Worm (Caenorhabditis elegans) whole organism, early embryonic: ENCODE measurements around the gene C43H6.6.
A peak's percentile ranks its signal among the peaks of the same experiment; 100 is the strongest.

Experiments used
- B0310.2 ChIP-seq: sonication (generic microtip); optimal IDR thresholded peaks from 2 replicates; lab custom pipeline; 2016; ENCODE audit warnings: mild to moderate bottlenecking, missing genetic modification characterization, missing compliant biosample characterization
- F13C5.2 ChIP-seq: sonication (generic microtip); optimal IDR thresholded peaks from 2 replicates; lab custom pipeline; 2017; ENCODE audit warnings: mild to moderate bottlenecking, missing genetic modification characterization, inconsistent platforms, missing compliant biosample characterization
- aly-1 ChIP-seq: sonication (generic microtip); optimal IDR thresholded peaks from 2 replicates; lab custom pipeline; 2016; ENCODE audit warnings: missing genetic modification characterization, missing compliant biosample characterization
- ama-1 ChIP-seq: fragments of 150-350 bp; optimal IDR thresholded peaks from 2 replicates; lab custom pipeline; 2014
- ceh-13 ChIP-seq: fragments of 200-800 bp; sonication (Bioruptor generic); optimal IDR thresholded peaks from 2 replicates; lab custom pipeline; 2018; ENCODE audit warnings: mild to moderate bottlenecking, missing genetic modification characterization, missing compliant biosample characterization
- ceh-36 ChIP-seq: sonication (generic microtip); optimal IDR thresholded peaks from 2 replicates; lab custom pipeline; 2016; ENCODE audit warnings: missing genetic modification characterization, inconsistent platforms, missing compliant biosample characterization
- ets-7 ChIP-seq: sonication (generic microtip); optimal IDR thresholded peaks from 2 replicates; lab custom pipeline; 2016; ENCODE audit warnings: missing genotype, missing genetic modification characterization, missing compliant biosample characterization
- flt-1 ChIP-seq: fragments of 200-800 bp; sonication (Bioruptor generic); IDR thresholded peaks from 2 replicates; pipeline ENCODE4 v1.3.6; 2022; ENCODE audit warnings: missing genetic modification characterization, missing compliant biosample characterization
- hmbx-1 ChIP-seq: sonication (generic microtip); optimal IDR thresholded peaks from 2 replicates; lab custom pipeline; 2016; ENCODE audit warnings: mild to moderate bottlenecking, missing genetic modification characterization, missing compliant biosample characterization
- hmg-4 ChIP-seq: fragments of 200-800 bp; sonication (Bioruptor generic); optimal IDR thresholded peaks from 2 replicates; lab custom pipeline; 2018; ENCODE audit warnings: mild to moderate bottlenecking, missing genetic modification characterization, missing compliant biosample characterization
- hnd-1 ChIP-seq: sonication (generic microtip); optimal IDR thresholded peaks from 2 replicates; lab custom pipeline; 2016; ENCODE audit warnings: missing genetic modification characterization, missing compliant biosample characterization
- pes-1 ChIP-seq: fragments of 200-800 bp; sonication (Bioruptor generic); IDR thresholded peaks from 2 replicates; pipeline ENCODE4 v1.3.6; 2022; ENCODE audit warnings: missing genetic modification reagents, missing genetic modification characterization, missing compliant biosample characterization
- scrt-1 ChIP-seq: fragments of 200-800 bp; sonication (Bioruptor generic); IDR thresholded peaks from 2 replicates; pipeline ENCODE4 v1.3.6; 2022; ENCODE audit warnings: missing genetic modification characterization, missing compliant biosample characterization
- sea-1 ChIP-seq: fragments of 200-800 bp; sonication (Bioruptor generic); conservative IDR thresholded peaks from 2 replicates; pipeline ENCODE4 v1.3.6; 2022; ENCODE audit warnings: missing genetic modification characterization, missing compliant biosample characterization
- tbx-11 ChIP-seq: fragments of 200-800 bp; sonication (Bioruptor generic); IDR thresholded peaks from 2 replicates; pipeline ENCODE4 v1.3.6; 2022; ENCODE audit warnings: missing genetic modification characterization, missing compliant biosample characterization
- tbx-37 ChIP-seq: fragments of 200-800 bp; sonication (Bioruptor generic); conservative IDR thresholded peaks from 2 replicates; pipeline ENCODE4 v1.3.6; 2022; ENCODE audit warnings: missing genetic modification reagents, missing genetic modification characterization, missing compliant biosample characterization
- tra-4 ChIP-seq: sonication (generic microtip); optimal IDR thresholded peaks from 2 replicates; lab custom pipeline; 2017; ENCODE audit warnings: missing genetic modification characterization, missing compliant biosample characterization

C43H6.6 gene

ce11 chrX:2413277-2413676 lies 18.2 kb downstream of the C43H6.6 start, which contains the start of gene hlh-15:
hlh-15 (minus strand) TSS chrX:2413377.
- TF ChIP-seq hmg-4 (no peak), hmbx-1 (tag; lab: Kevin White, UChicago) (no peak), F13C5.2 (tag; lab: Kevin White, UChicago) (no peak), ama-1 (no peak), B0310.2 (tag; lab: Kevin White, UChicago) (no peak), flt-1 (GFP tag; lab: Robert Waterston, UW) (no peak), hnd-1 (tag; lab: Kevin White, UChicago) (no peak), ets-7 (no peak), ceh-13 (no peak), sea-1 (GFP tag; lab: Robert Waterston, UW) (no peak), tbx-37 (no peak), aly-1 (tag; lab: Kevin White, UChicago) (no peak), tra-4 (no peak), scrt-1 (GFP tag; lab: Robert Waterston, UW) (no peak), ceh-36 (tag; lab: Kevin White, UChicago) (no peak), pes-1 (GFP tag; lab: Robert Waterston, UW) (no peak), tbx-11 (GFP tag; lab: Robert Waterston, UW) (no peak)

DNA sequence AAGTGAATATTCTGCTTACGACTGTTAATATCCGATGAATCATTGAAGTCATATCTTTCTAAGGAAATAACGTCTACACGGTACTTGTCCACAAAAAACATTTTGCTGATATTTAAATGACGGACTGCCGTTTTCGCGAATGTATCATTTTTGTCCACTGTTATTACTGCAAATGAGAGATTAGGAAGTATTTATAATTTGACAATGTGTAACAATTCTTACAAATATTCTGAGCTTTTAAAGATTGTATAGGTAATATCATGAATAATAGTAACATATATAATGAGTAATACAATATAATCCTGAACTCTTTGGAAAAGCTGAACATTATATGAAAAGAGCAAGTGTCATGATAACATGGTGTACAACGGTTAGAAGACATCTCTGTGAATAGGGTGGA lies 24.7 kb downstream of the C43H6.6 start, which contains the start of gene glr-7:
Gene glr-7 (minus strand): TSS at position 101 of the 400 bp plus-strand sequence.
- TF ChIP-seq aly-1 (tag; lab: Kevin White, UChicago) (no peak), ceh-13 (no peak), tra-4 (no peak)

DNA sequence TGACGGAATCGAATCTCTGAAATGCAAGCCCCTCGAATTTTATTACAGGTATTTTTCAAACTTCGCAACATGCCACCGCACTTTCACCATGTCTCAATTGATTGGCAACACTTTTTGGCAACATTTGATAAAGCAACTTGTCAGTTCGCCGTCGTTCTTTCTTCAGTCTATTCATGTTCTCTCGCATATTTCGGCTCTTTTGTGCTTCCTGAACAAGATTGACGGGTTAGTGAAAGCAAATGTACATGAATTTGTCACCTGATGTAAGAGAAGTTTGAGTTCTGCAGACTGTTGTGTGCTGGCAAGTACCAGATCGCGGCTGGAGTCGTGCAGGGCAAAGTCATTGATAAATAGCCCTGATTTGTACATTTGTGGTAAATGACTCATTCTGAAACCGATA lies 27.0 kb downstream of the C43H6.6 start:
- TF ChIP-seq hmbx-1 (tag; lab: Kevin White, UChicago) (no peak), tbx-37 (no peak)

DNA sequence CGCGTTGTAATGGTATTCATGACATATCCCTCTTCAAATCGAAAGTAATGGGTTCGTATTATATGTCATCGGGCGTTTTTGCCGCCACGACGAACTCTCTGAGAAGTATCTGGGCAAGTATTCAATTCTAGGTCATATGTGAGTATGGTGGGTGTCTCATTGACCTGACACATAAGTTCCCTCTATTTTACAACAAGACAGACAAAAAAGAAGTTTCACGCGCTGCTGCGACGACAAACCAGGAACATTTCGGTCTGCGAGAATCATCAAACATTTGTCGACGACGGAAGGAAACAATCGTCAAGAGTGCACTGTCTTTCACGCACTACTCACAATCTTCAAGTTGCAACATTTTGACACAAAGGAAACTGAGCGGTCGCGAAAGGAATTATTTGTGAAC lies 30.2 kb downstream of the C43H6.6 start:
- no peak for TF ChIP-seq ceh-13
- TF ChIP-seq pes-1 (GFP tag; lab: Robert Waterston, UW): no peak
- TF ChIP-seq hnd-1 (tag; lab: Kevin White, UChicago): no peak
- no peak for TF ChIP-seq B0310.2 (tag; lab: Kevin White, UChicago)
- no peak for TF ChIP-seq scrt-1 (GFP tag; lab: Robert Waterston, UW)
- no peak for TF ChIP-seq sea-1 (GFP tag; lab: Robert Waterston, UW)

- TF ChIP-seq scrt-1 (GFP tag; lab: Robert Waterston, UW) (no peak), ceh-13 (no peak), sea-1 (GFP tag; lab: Robert Waterston, UW) (no peak), ets-7 (no peak), aly-1 (tag; lab: Kevin White, UChicago) (no peak), hnd-1 (tag; lab: Kevin White, UChicago) (no peak), F13C5.2 (tag; lab: Kevin White, UChicago) (no peak), B0310.2 (tag; lab: Kevin White, UChicago) (no peak), ama-1 (no peak), flt-1 (GFP tag; lab: Robert Waterston, UW) (no peak), tbx-11 (GFP tag; lab: Robert Waterston, UW) (no peak), hmg-4 (no peak)
Measured at ce11 chrX:2426932-2427331, 31.8 kb downstream of the C43H6.6 start.

DNA sequence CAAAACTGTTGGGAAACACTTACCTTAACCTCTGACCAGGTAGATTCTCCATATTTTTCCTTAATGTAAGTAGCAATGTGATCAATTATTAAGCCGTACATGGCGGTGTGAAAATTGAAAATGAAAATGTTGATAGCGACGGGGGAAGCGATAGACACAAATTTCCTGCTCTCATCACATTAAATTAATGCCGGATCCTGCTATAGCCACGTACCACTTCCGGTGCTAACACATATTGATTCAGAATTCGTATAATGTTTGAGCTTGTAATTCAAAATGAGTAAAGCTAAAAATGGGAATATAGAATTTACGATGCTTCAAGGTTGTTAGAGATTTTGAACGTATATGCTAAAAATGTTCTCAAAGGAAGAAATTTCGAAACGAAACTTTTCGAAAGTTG lies 32.3 kb downstream of the C43H6.6 start, which contains the start of gene gcy-31:
Gene gcy-31 (minus strand): TSS at position 101 of the 400 bp plus-strand sequence.
- no peak for TF ChIP-seq ama-1
- TF ChIP-seq aly-1 (tag; lab: Kevin White, UChicago): no peak
- no peak for TF ChIP-seq tbx-11 (GFP tag; lab: Robert Waterston, UW)
- TF ChIP-seq pes-1 (GFP tag; lab: Robert Waterston, UW): no peak
- TF ChIP-seq hnd-1 (tag; lab: Kevin White, UChicago): no peak
- TF ChIP-seq hmg-4: no peak
- TF ChIP-seq sea-1 (GFP tag; lab: Robert Waterston, UW): no peak
- TF ChIP-seq tbx-37: no peak
- no peak for TF ChIP-seq ceh-36 (tag; lab: Kevin White, UChicago)
- TF ChIP-seq tra-4: no peak

- TF ChIP-seq B0310.2 (tag; lab: Kevin White, UChicago) (no peak), F13C5.2 (tag; lab: Kevin White, UChicago) (no peak), sea-1 (GFP tag; lab: Robert Waterston, UW) (no peak), hmbx-1 (tag; lab: Kevin White, UChicago) (no peak), flt-1 (GFP tag; lab: Robert Waterston, UW) (no peak), ets-7 (no peak), ceh-36 (tag; lab: Kevin White, UChicago) (no peak), tbx-11 (GFP tag; lab: Robert Waterston, UW) (no peak), scrt-1 (GFP tag; lab: Robert Waterston, UW) (no peak), hmg-4 (no peak), aly-1 (tag; lab: Kevin White, UChicago) (no peak), ama-1 (no peak), pes-1 (GFP tag; lab: Robert Waterston, UW) (no peak), tra-4 (no peak), ceh-13 (no peak)
Measured at ce11 chrX:2430317-2430716, 35.2 kb downstream of the C43H6.6 start.

DNA sequence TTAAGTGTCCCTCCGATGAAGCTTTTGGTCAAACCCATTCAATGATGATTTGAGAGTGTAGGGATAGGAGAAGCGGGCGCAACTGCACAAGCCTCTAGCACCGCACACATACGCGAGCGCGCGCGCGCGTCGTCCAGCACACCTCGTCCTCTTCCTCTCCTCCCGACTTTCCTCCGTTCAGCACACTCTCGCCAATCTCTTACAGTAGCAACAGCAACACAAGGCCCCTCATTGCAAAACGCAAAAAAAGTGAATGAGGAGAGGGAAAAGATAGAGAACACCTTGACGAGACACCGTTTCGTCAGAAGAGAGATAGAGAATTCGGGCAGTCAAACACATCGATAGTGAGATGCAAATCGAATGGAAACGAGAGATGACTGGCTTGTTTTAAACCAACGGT lies 37.4 kb downstream of the C43H6.6 start:
- TF ChIP-seq B0310.2 (tag; lab: Kevin White, UChicago): peak; percentile 6
- TF ChIP-seq ceh-36 (tag; lab: Kevin White, UChicago): no peak
- TF ChIP-seq flt-1 (GFP tag; lab: Robert Waterston, UW): no peak
- TF ChIP-seq F13C5.2 (tag; lab: Kevin White, UChicago): no peak
- TF ChIP-seq scrt-1 (GFP tag; lab: Robert Waterston, UW): 0 out of 2 replicates have a peak, but pooled peaks have one; percentile 26
- TF ChIP-seq hmg-4: peak; percentile 91
- no peak for TF ChIP-seq ama-1
- TF ChIP-seq aly-1 (tag; lab: Kevin White, UChicago): peak; percentile 15
- no peak for TF ChIP-seq tbx-11 (GFP tag; lab: Robert Waterston, UW)
